Fruit fly (Drosophila melanogaster) whole organism, embryonic: ENCODE results near the gene Ublcp1.

ENCODE experiments used
- Ada2b ChIP-seq: fragments of 200-800 bp; sonication (Bioruptor generic); IDR thresholded peaks from 2 replicates; pipeline ENCODE4 v1.3.6; 2022; ENCODE audit warnings: missing biosample characterization, missing genetic modification characterization
- CG10321 ChIP-seq: fragments of 200-800 bp; sonication (Bioruptor generic); IDR thresholded peaks from 2 replicates; pipeline ENCODE4 v1.3.6; 2022; ENCODE audit warnings: missing biosample characterization, missing genetic modification characterization
- CG10543 ChIP-seq: fragments of 200-800 bp; sonication (Bioruptor generic); optimal IDR thresholded peaks from 3 replicates; lab custom pipeline; 2017; ENCODE audit warnings: missing biosample characterization, mild to moderate bottlenecking, missing genetic modification characterization, moderate library complexity
- CG11456 ChIP-seq: fragments of 200-800 bp; sonication (Bioruptor generic); IDR thresholded peaks from 3 replicates; pipeline ENCODE4 v1.3.6; 2022; ENCODE audit warnings: missing biosample characterization, missing genetic modification characterization
- CG13624 ChIP-seq: fragments of 200-800 bp; sonication (Bioruptor generic); optimal IDR thresholded peaks from 2 replicates; lab custom pipeline; 2016; ENCODE audit warnings: missing biosample characterization, missing genetic modification characterization
- CG15011 ChIP-seq: fragments of 200-800 bp; sonication (Bioruptor generic); optimal IDR thresholded peaks from 3 replicates; lab custom pipeline; 2018; ENCODE audit warnings: missing biosample characterization, mild to moderate bottlenecking, missing genetic modification characterization
- CG17328 ChIP-seq: fragments of 200-800 bp; sonication (Bioruptor generic); IDR thresholded peaks from 2 replicates; pipeline ENCODE4 v1.3.6; 2022; ENCODE audit warnings: missing biosample characterization, missing genetic modification characterization
- CG2199 ChIP-seq: fragments of 200-800 bp; sonication (Bioruptor generic); IDR thresholded peaks from 3 replicates; pipeline ENCODE4 v1.3.6; 2022; ENCODE audit warnings: missing biosample characterization, missing genetic modification characterization
- CG31441 ChIP-seq: fragments of 200-800 bp; sonication (Bioruptor generic); IDR thresholded peaks from 2 replicates; pipeline ENCODE4 v1.3.6; 2022; ENCODE audit warnings: missing biosample characterization, missing genetic modification characterization
- CG3407 ChIP-seq: fragments of 200-800 bp; sonication (Bioruptor generic); optimal IDR thresholded peaks from 2 replicates; lab custom pipeline; 2018; ENCODE audit warnings: missing biosample characterization, mild to moderate bottlenecking, missing genetic modification characterization
- CG4282 ChIP-seq: fragments of 200-800 bp; sonication (Bioruptor generic); optimal IDR thresholded peaks from 2 replicates; lab custom pipeline; 2016; ENCODE audit warnings: missing biosample characterization, missing genetic modification characterization
- CG4854 ChIP-seq: fragments of 200-800 bp; sonication (Bioruptor generic); optimal IDR thresholded peaks from 2 replicates; lab custom pipeline; 2016; ENCODE audit warnings: missing biosample characterization, missing genetic modification characterization, inconsistent platforms
- CG6175 ChIP-seq: fragments of 200-800 bp; sonication (Bioruptor generic); IDR thresholded peaks from 3 replicates; pipeline ENCODE4 v1.3.6; 2022; ENCODE audit warnings: missing biosample characterization, missing genetic modification characterization
- CG6689 ChIP-seq: fragments of 200-800 bp; sonication (Bioruptor generic); IDR thresholded peaks from 2 replicates; pipeline ENCODE4 v1.3.6; 2022; ENCODE audit warnings: missing biosample characterization, missing genetic modification characterization
- CG6765 ChIP-seq: fragments of 200-800 bp; sonication (Bioruptor generic); optimal IDR thresholded peaks from 3 replicates; lab custom pipeline; 2017; ENCODE audit warnings: missing biosample characterization, mild to moderate bottlenecking, missing genetic modification characterization
- CG7271 ChIP-seq: fragments of 200-800 bp; sonication (Bioruptor generic); optimal IDR thresholded peaks from 2 replicates; lab custom pipeline; 2018; ENCODE audit warnings: missing biosample characterization, mild to moderate bottlenecking, missing genetic modification characterization, moderate library complexity
- CG7556 ChIP-seq: fragments of 200-800 bp; sonication (Bioruptor generic); optimal IDR thresholded peaks from 2 replicates; lab custom pipeline; 2017; ENCODE audit warnings: missing biosample characterization, mild to moderate bottlenecking, missing genetic modification characterization
- CG8388 ChIP-seq: fragments of 200-800 bp; sonication (Bioruptor generic); optimal IDR thresholded peaks from 2 replicates; lab custom pipeline; 2019; ENCODE audit warnings: missing biosample characterization, mild to moderate bottlenecking, missing genetic modification characterization, moderate library complexity
- CG8478 ChIP-seq: fragments of >200 bp; optimal IDR thresholded peaks from 2 replicates; lab custom pipeline; 2018
- CG8924 ChIP-seq: fragments of 200-800 bp; optimal IDR thresholded peaks from 3 replicates; lab custom pipeline; 2019; ENCODE audit warnings: missing biosample characterization, mild to moderate bottlenecking, missing genetic modification characterization, moderate library complexity
- Camta ChIP-seq: fragments of 200-800 bp; sonication (Bioruptor generic); optimal IDR thresholded peaks from 2 replicates; lab custom pipeline; 2016; ENCODE audit warnings: missing biosample characterization, missing genetic modification characterization
- CrebB ChIP-seq: fragments of 200-800 bp; sonication (Bioruptor generic); optimal IDR thresholded peaks from 3 replicates; lab custom pipeline; 2018; ENCODE audit warnings: missing biosample characterization, mild to moderate bottlenecking, missing genetic modification characterization
- D19A ChIP-seq: fragments of 200-800 bp; optimal IDR thresholded peaks from 3 replicates; lab custom pipeline; 2019; ENCODE audit warnings: missing biosample characterization, mild to moderate bottlenecking, missing genetic modification characterization, moderate library complexity
- Dad ChIP-seq: fragments of 200-800 bp; sonication (Bioruptor generic); optimal IDR thresholded peaks from 3 replicates; lab custom pipeline; 2016; ENCODE audit warnings: missing biosample characterization, missing genetic modification characterization
- Dbx ChIP-seq: fragments of 200-800 bp; sonication (Bioruptor generic); IDR thresholded peaks from 3 replicates; pipeline ENCODE4 v1.3.6; 2022; ENCODE audit warnings: missing biosample characterization, missing genetic modification characterization
- E2f2 ChIP-seq: fragments of 200-800 bp; sonication (Bioruptor generic); IDR thresholded peaks from 2 replicates; pipeline ENCODE4 v1.3.6; 2022; ENCODE audit warnings: missing biosample characterization, missing genetic modification characterization
- Elba2 ChIP-seq: fragments of 200-800 bp; sonication (Bioruptor generic); optimal IDR thresholded peaks from 3 replicates; lab custom pipeline; 2016; ENCODE audit warnings: missing biosample characterization, missing genetic modification characterization
- Gug ChIP-seq: fragments of 200-800 bp; sonication (Bioruptor generic); IDR thresholded peaks from 4 replicates; pipeline ENCODE4 v1.3.6; 2022; ENCODE audit warnings: missing biosample characterization, missing genetic modification characterization
- HLH3B ChIP-seq: fragments of 200-800 bp; sonication (Bioruptor generic); IDR thresholded peaks from 2 replicates; pipeline ENCODE4 v1.3.6; 2022; ENCODE audit warnings: missing biosample characterization, missing genetic modification characterization
- Hmx ChIP-seq: fragments of 200-800 bp; sonication (Bioruptor generic); optimal IDR thresholded peaks from 2 replicates; lab custom pipeline; 2016; ENCODE audit warnings: missing biosample characterization, missing genetic modification characterization
- Oaz ChIP-seq: fragments of 200-800 bp; sonication (Bioruptor generic); IDR thresholded peaks from 2 replicates; pipeline ENCODE4 v1.3.6; 2022; ENCODE audit warnings: missing biosample characterization, missing genetic modification characterization
- Optix ChIP-seq: fragments of 200-800 bp; sonication (Bioruptor generic); IDR thresholded peaks from 3 replicates; pipeline ENCODE4 v1.3.6; 2022; ENCODE audit warnings: missing biosample characterization, missing genetic modification characterization
- Pdp1 ChIP-seq, 2 experiments: fragments of 200-800 bp; sonication (Bioruptor generic); optimal IDR thresholded peaks; 3 replicates each; lab custom pipeline; 2016; ENCODE audit warnings: missing biosample characterization in 2 of 2, missing genetic modification characterization in 2 of 2, mild to moderate bottlenecking in 1 of 2, moderate library complexity in 1 of 2
- Ptx1 ChIP-seq: fragments of 200-800 bp; sonication (Bioruptor generic); IDR thresholded peaks from 2 replicates; pipeline ENCODE4 v1.3.6; 2022; ENCODE audit warnings: missing biosample characterization, missing genetic modification characterization
- Rx ChIP-seq: fragments of 200-800 bp; sonication (Bioruptor generic); IDR thresholded peaks from 2 replicates; pipeline ENCODE4 v1.3.6; 2022; ENCODE audit warnings: missing biosample characterization, missing genetic modification characterization
- Tbp ChIP-seq: fragments of >200 bp; optimal IDR thresholded peaks from 2 replicates; lab custom pipeline; 2018; ENCODE audit warnings: missing biosample characterization, missing genetic modification characterization
- Usf ChIP-seq: fragments of 200-800 bp; sonication (Bioruptor generic); optimal IDR thresholded peaks from 2 replicates; lab custom pipeline; 2017; ENCODE audit warnings: missing genotype, missing biosample characterization, missing genetic modification characterization
- ase ChIP-seq: fragments of 200-800 bp; sonication (Bioruptor generic); IDR thresholded peaks from 3 replicates; pipeline ENCODE4 v1.3.6; 2022; ENCODE audit warnings: missing biosample characterization, missing genetic modification characterization
- bbx ChIP-seq: fragments of 200-800 bp; sonication (Bioruptor generic); IDR thresholded peaks from 2 replicates; pipeline ENCODE4 v1.3.6; 2022; ENCODE audit warnings: missing biosample characterization, missing genetic modification characterization; ENCODE audit not compliant: partially characterized antibody
- chif ChIP-seq, 2 experiments: fragments of 200-800 bp; sonication (Bioruptor generic); optimal IDR thresholded peaks; 3 replicates each; lab custom pipeline; 2016; ENCODE audit warnings: missing biosample characterization in 2 of 2, missing genetic modification characterization in 2 of 2
- dmrt11E ChIP-seq: fragments of 200-800 bp; sonication (Bioruptor generic); optimal IDR thresholded peaks from 3 replicates; lab custom pipeline; 2018; ENCODE audit warnings: missing biosample characterization, mild to moderate bottlenecking, missing genetic modification characterization, moderate library complexity
- en ChIP-seq: fragments of 200-800 bp; sonication (Bioruptor generic); optimal IDR thresholded peaks from 2 replicates; lab custom pipeline; 2016; ENCODE audit warnings: missing biosample characterization, missing genetic modification characterization
- insv ChIP-seq, 2 experiments: fragments of 200-800 bp; sonication (Bioruptor generic); optimal IDR thresholded peaks; 3 replicates each; lab custom pipeline; 2016 to 2018; ENCODE audit warnings: missing biosample characterization in 2 of 2, missing genetic modification characterization in 2 of 2
- knrl ChIP-seq: fragments of 200-800 bp; sonication (Bioruptor generic); IDR thresholded peaks from 3 replicates; pipeline ENCODE4 v1.3.6; 2022; ENCODE audit warnings: missing biosample characterization, missing genetic modification characterization; ENCODE audit not compliant: partially characterized antibody
- luna ChIP-seq: fragments of 200-800 bp; sonication (Bioruptor generic); optimal IDR thresholded peaks from 2 replicates; lab custom pipeline; 2016; ENCODE audit warnings: missing biosample characterization, missing genetic modification characterization
- p53 ChIP-seq: fragments of 200-800 bp; sonication (Bioruptor generic); optimal IDR thresholded peaks from 2 replicates; lab custom pipeline; 2016; ENCODE audit warnings: missing biosample characterization, missing genetic modification characterization
- pho ChIP-seq: fragments of 200-800 bp; sonication (Bioruptor generic); optimal IDR thresholded peaks from 2 replicates; lab custom pipeline; 2016; ENCODE audit warnings: missing biosample characterization, missing genetic modification characterization
- pita ChIP-seq: fragments of 200-800 bp; sonication (Bioruptor generic); optimal IDR thresholded peaks from 2 replicates; lab custom pipeline; 2017; ENCODE audit warnings: missing biosample characterization, mild to moderate bottlenecking, missing genetic modification characterization
- pnt ChIP-seq: fragments of 200-800 bp; sonication (Bioruptor generic); optimal IDR thresholded peaks from 3 replicates; lab custom pipeline; 2016; ENCODE audit warnings: missing biosample characterization, missing genetic modification characterization
- pros ChIP-seq: fragments of 200-800 bp; sonication (Bioruptor generic); optimal IDR thresholded peaks from 3 replicates; lab custom pipeline; 2019; ENCODE audit warnings: missing biosample characterization, mild to moderate bottlenecking, missing genetic modification characterization, moderate library complexity
- run ChIP-seq: fragments of 200-800 bp; sonication (Bioruptor generic); optimal IDR thresholded peaks from 3 replicates; lab custom pipeline; 2018; ENCODE audit warnings: missing biosample characterization, mild to moderate bottlenecking, missing genetic modification characterization
- sna ChIP-seq: fragments of 200-800 bp; sonication (Bioruptor generic); IDR thresholded peaks from 2 replicates; pipeline ENCODE4 v1.3.6; 2022; ENCODE audit warnings: missing biosample characterization, missing genetic modification characterization; ENCODE audit not compliant: partially characterized antibody
- trem ChIP-seq: fragments of 200-800 bp; optimal IDR thresholded peaks from 3 replicates; lab custom pipeline; 2019; ENCODE audit warnings: missing biosample characterization, mild to moderate bottlenecking, missing genetic modification characterization, moderate library complexity
- twi ChIP-seq: fragments of 200-800 bp; optimal IDR thresholded peaks from 2 replicates; lab custom pipeline; 2019; ENCODE audit warnings: missing biosample characterization, mild to moderate bottlenecking, missing genetic modification characterization, moderate library complexity

The Ublcp1 gene

DNA sequence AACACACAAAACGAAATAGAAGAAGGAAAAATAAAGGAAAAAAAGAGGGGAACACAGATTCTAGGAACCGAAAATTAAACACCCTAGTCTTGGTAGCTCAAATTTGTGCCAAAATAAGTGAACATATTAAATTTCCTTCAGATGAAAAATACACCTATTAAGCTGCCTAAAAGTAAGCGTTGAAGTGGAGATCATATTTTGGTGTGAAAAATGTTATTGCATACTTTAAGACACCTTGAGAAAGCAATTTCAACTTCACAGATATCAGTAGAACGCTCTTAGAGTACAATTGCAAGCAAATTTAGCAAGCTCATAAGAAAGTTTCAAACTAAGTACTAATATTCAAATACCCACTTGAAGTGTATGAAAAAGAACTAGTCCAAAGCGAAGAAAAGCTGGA is 49.4 kb downstream of the Ublcp1 start (continued):
- TF ChIP-seq Elba2 (GFP tag; lab: Kevin White, UChicago) = no peak
- TF ChIP-seq Optix = no peak
- TF ChIP-seq p53 (GFP tag; lab: Kevin White, UChicago) = no peak
- TF ChIP-seq CG17328 (GFP tag; lab: Robert Waterston, UW) = no peak
- TF ChIP-seq CG13624 (GFP tag; lab: Kevin White, UChicago) = peak; percentile 59
- TF ChIP-seq CG6765 (GFP tag; lab: Kevin White, UChicago) = no peak
- no peak for TF ChIP-seq CG8924
- TF ChIP-seq CG8478 (lab: Kevin White, UChicago) = no peak
- TF ChIP-seq CG11456 = no peak
- TF ChIP-seq sna (GFP tag; lab: Robert Waterston, UW) = no peak
- no peak for TF ChIP-seq twi (tag; lab: Kevin White, UChicago)
- TF ChIP-seq Dbx (GFP tag; lab: Robert Waterston, UW) = no peak
- TF ChIP-seq bbx (GFP tag; lab: Robert Waterston, UW) = no peak
- no peak for TF ChIP-seq CG10321 (GFP tag; lab: Robert Waterston, UW)
- TF ChIP-seq insv (GFP tag; optimal IDR thresholded peaks at IDR 0.05; lab: Kevin White, UChicago) = no peak
- TF ChIP-seq HLH3B (GFP tag; lab: Robert Waterston, UW) = no peak
- TF ChIP-seq CG6689 (GFP tag; lab: Robert Waterston, UW) = no peak
- TF ChIP-seq Dad = no peak
- TF ChIP-seq knrl = no peak
- no peak for TF ChIP-seq en (GFP tag; lab: Kevin White, UChicago)
- TF ChIP-seq E2f2 (GFP tag; lab: Robert Waterston, UW) = no peak
- TF ChIP-seq trem (tag; lab: Kevin White, UChicago) = no peak
- no peak for TF ChIP-seq CG31441 (GFP tag; lab: Robert Waterston, UW)
- no peak for TF ChIP-seq chif (GFP tag; optimal IDR thresholded peaks at IDR 0.05; lab: Kevin White, UChicago)
- TF ChIP-seq luna (GFP tag; lab: Kevin White, UChicago) = no peak
- TF ChIP-seq dmrt11E (tag; lab: Kevin White, UChicago) = no peak
- TF ChIP-seq Tbp (GFP tag; lab: Kevin White, UChicago) = no peak
- no peak for TF ChIP-seq CG4282
- TF ChIP-seq Hmx (GFP tag; lab: Kevin White, UChicago) = no peak
- TF ChIP-seq Pdp1 (GFP tag; optimal IDR thresholded peaks at IDR 0.05; lab: Kevin White, UChicago) = no peak
- TF ChIP-seq CG10543 (GFP tag; lab: Kevin White, UChicago) = no peak
- TF ChIP-seq Oaz (GFP tag; lab: Robert Waterston, UW) = no peak
- no peak for TF ChIP-seq Usf (GFP tag; lab: Kevin White, UChicago)
- no peak for TF ChIP-seq Camta (GFP tag; lab: Kevin White, UChicago)
- peak; percentile 60 for TF ChIP-seq D19A (tag; lab: Kevin White, UChicago)
- TF ChIP-seq CG8388 = no peak
- TF ChIP-seq pita (GFP tag; lab: Kevin White, UChicago) = no peak
- no peak for TF ChIP-seq CG2199 (GFP tag; lab: Robert Waterston, UW)
- no peak for TF ChIP-seq pros (GFP tag; lab: Kevin White, UChicago)
- no peak for TF ChIP-seq CrebB (tag; lab: Kevin White, UChicago)
- no peak for TF ChIP-seq CG6175
- no peak for TF ChIP-seq Ada2b (GFP tag; lab: Robert Waterston, UW)
- no peak for TF ChIP-seq run (tag; lab: Kevin White, UChicago)
- no peak for TF ChIP-seq CG3407
- no peak for TF ChIP-seq Rx
- TF ChIP-seq Ptx1 (GFP tag; lab: Robert Waterston, UW) = no peak
- peak; percentile 29 for TF ChIP-seq CG7556
- no peak for TF ChIP-seq CG7271 (tag; lab: Kevin White, UChicago)
- TF ChIP-seq ase (GFP tag; lab: Robert Waterston, UW) = no peak
- TF ChIP-seq pnt (GFP tag; lab: Kevin White, UChicago) = no peak
- no peak for TF ChIP-seq Gug (GFP tag; lab: Robert Waterston, UW)
- TF ChIP-seq pho (GFP tag; lab: Kevin White, UChicago) = no peak
- TF ChIP-seq CG4854 (GFP tag; lab: Kevin White, UChicago) = no peak
- no peak for TF ChIP-seq CG15011
